Worm (Caenorhabditis elegans) whole organism, L3 larva: ENCODE measurements around the gene T08G5.2.

Experiments
- R02D3.7 ChIP-seq: fragments of 150-350 bp; optimal IDR thresholded peaks from 2 replicates; lab custom pipeline; 2014; ENCODE audit warnings: missing biosample characterization, missing genetic modification characterization
- aly-2 ChIP-seq: fragments of 150-350 bp; optimal IDR thresholded peaks from 2 replicates; lab custom pipeline; 2014; ENCODE audit warnings: missing biosample characterization, missing genetic modification characterization
- ceh-16 ChIP-seq: sonication (generic microtip); optimal IDR thresholded peaks from 2 replicates; lab custom pipeline; 2017; ENCODE audit warnings: missing biosample characterization, missing genetic modification characterization
- ceh-28 ChIP-seq: fragments of 150-350 bp; optimal IDR thresholded peaks from 2 replicates; lab custom pipeline; 2014; ENCODE audit warnings: missing biosample characterization, missing genetic modification reagents, missing genetic modification characterization
- ceh-82 ChIP-seq: fragments of 150-350 bp; optimal IDR thresholded peaks from 2 replicates; lab custom pipeline; 2014; ENCODE audit warnings: missing biosample characterization, missing genetic modification characterization
- elt-1 ChIP-seq: fragments of 150-350 bp; optimal IDR thresholded peaks from 2 replicates; lab custom pipeline; 2014; ENCODE audit warnings: missing biosample characterization, missing genetic modification characterization
- lin-15B ChIP-seq: fragments of 150-350 bp; optimal IDR thresholded peaks from 2 replicates; lab custom pipeline; 2014; ENCODE audit warnings: missing biosample characterization, missing genetic modification characterization
- nhr-12 ChIP-seq: fragments of 150-350 bp; optimal IDR thresholded peaks from 2 replicates; lab custom pipeline; 2014; ENCODE audit warnings: missing biosample characterization, missing genetic modification characterization
- nhr-237 ChIP-seq: fragments of 150-350 bp; optimal IDR thresholded peaks from 2 replicates; lab custom pipeline; 2014; ENCODE audit warnings: missing biosample characterization, missing genetic modification characterization
- nhr-76 ChIP-seq: fragments of 150-350 bp; sonication (generic microtip); optimal IDR thresholded peaks from 5 replicates; lab custom pipeline; 2014; ENCODE audit warnings: missing biosample characterization, missing genetic modification characterization
- pha-4 ChIP-seq: fragments of 150-350 bp; optimal IDR thresholded peaks from 2 replicates; lab custom pipeline; 2014; ENCODE audit warnings: missing biosample characterization, missing genetic modification reagents, missing genetic modification characterization
- skn-1 ChIP-seq: fragments of 150-350 bp; optimal IDR thresholded peaks from 2 replicates; lab custom pipeline; 2014; ENCODE audit warnings: missing biosample characterization, missing genetic modification characterization

ce11 chrV:14074160-14074559 is 48.1 kb upstream of the T08G5.2 start, which contains the start of gene D1086.11:
- TF ChIP-seq skn-1 (tag; lab: Kevin White, UChicago) (no peak), aly-2 (tag; lab: Kevin White, UChicago) (no peak), pha-4 (tag; lab: Kevin White, UChicago) (no peak), nhr-237 (tag; lab: Kevin White, UChicago) (no peak), ceh-82 (tag; lab: Kevin White, UChicago) (no peak), nhr-76 (tag; lab: Kevin White, UChicago) (no peak), lin-15B (tag; lab: Kevin White, UChicago) (no peak), elt-1 (no peak), ceh-28 (no peak), R02D3.7 (no peak), nhr-12 (tag; lab: Kevin White, UChicago) (no peak), ceh-16 (tag; lab: Kevin White, UChicago) (no peak)
